Fruit fly (Drosophila melanogaster): ENCODE data around the gene CG18558.

Gene CG18558

dm6 chr2L:2882968-2883702 lies 38.8 kb upstream of the CG18558 start (continued):
- peak; percentile 49 for TF ChIP-seq CG17829 (tag; optimal IDR thresholded peaks at IDR 0.05)
- peak; percentile 55 for TF ChIP-seq CG14441 (GFP tag; IDR thresholded peaks at IDR 0.05)
- peak; percentile 43 for TF ChIP-seq nmo (GFP tag; optimal IDR thresholded peaks at IDR 0.05)
- TF ChIP-seq dpn (GFP tag; optimal IDR thresholded peaks at IDR 0.05) = peak in 1 of 2 experiments; percentile 14
- peak; percentile 35 for TF ChIP-seq bab2 (GFP tag; optimal IDR thresholded peaks at IDR 0.05)
- no peak for TF ChIP-seq Hand (GFP tag; optimal IDR thresholded peaks at IDR 0.05)
- TF ChIP-seq Ssrp (tag; optimal IDR thresholded peaks at IDR 0.05) = peak; percentile 10
- 0 out of 3 replicates have a peak, but pooled peaks have one; percentile 69 for TF ChIP-seq CG2199 (GFP tag; IDR thresholded peaks at IDR 0.05)
- TF ChIP-seq pzg (GFP tag; optimal IDR thresholded peaks at IDR 0.05) = peak; percentile 42
- no peak for TF ChIP-seq Gsc (GFP tag; IDR thresholded peaks at IDR 0.05)
- TF ChIP-seq Nf-YC (tag; optimal IDR thresholded peaks at IDR 0.05) = peak; percentile 55
- no peak for TF ChIP-seq CG43689 (GFP tag; IDR thresholded peaks at IDR 0.05)
- peak; percentile 78 for TF ChIP-seq CrebB (tag; optimal IDR thresholded peaks at IDR 0.05)
- TF ChIP-seq CG5245 (GFP tag; optimal IDR thresholded peaks at IDR 0.05) = peak; percentile 14
- peak; percentile 36 for TF ChIP-seq Antp (GFP tag; optimal IDR thresholded peaks at IDR 0.05)
- TF ChIP-seq slp2 (GFP tag; optimal IDR thresholded peaks at IDR 0.05) = peak; percentile 5
- TF ChIP-seq Tbp (GFP tag; optimal IDR thresholded peaks at IDR 0.05) = no peak
- peak; percentile 29 for TF ChIP-seq Mad (GFP tag; optimal IDR thresholded peaks at IDR 0.05)
- TF ChIP-seq CG7372 (GFP tag; IDR thresholded peaks at IDR 0.05) = peak; percentile 39; the same call in 1 of the 2 replicates
- TF ChIP-seq NK7.1 (GFP tag; optimal IDR thresholded peaks at IDR 0.05) = no peak
- TF ChIP-seq cad (GFP tag; optimal IDR thresholded peaks at IDR 0.05) = no peak
- peak; percentile 48 for TF ChIP-seq org-1 (GFP tag; optimal IDR thresholded peaks at IDR 0.05)
- TF ChIP-seq CG4360 (GFP tag; IDR thresholded peaks at IDR 0.05) = no peak
- no peak for TF ChIP-seq CG7271 (tag; optimal IDR thresholded peaks at IDR 0.05)
- no peak; the same call in 1 of the 2 replicates for TF ChIP-seq chm (GFP tag; IDR thresholded peaks at IDR 0.05)
- peak; percentile 32 for TF ChIP-seq her (GFP tag; optimal IDR thresholded peaks at IDR 0.05)
- peak; percentile 21 for TF ChIP-seq CG2875 (GFP tag; optimal IDR thresholded peaks at IDR 0.05)
- peak; percentile 43 for TF ChIP-seq oc (tag; optimal IDR thresholded peaks at IDR 0.05)
- no peak for TF ChIP-seq Hmx (GFP tag; optimal IDR thresholded peaks at IDR 0.05)
- TF ChIP-seq CG6765 (GFP tag; optimal IDR thresholded peaks at IDR 0.05) = peak; percentile 58
- no peak for TF ChIP-seq cg (GFP tag; optimal IDR thresholded peaks at IDR 0.05)
- TF ChIP-seq Ada2b (GFP tag; IDR thresholded peaks at IDR 0.05) = peak; percentile 28; the same call in 1 of the 2 replicates
- no peak for TF ChIP-seq CG8089 (GFP tag; optimal IDR thresholded peaks at IDR 0.05)
- peak; percentile 2 for TF ChIP-seq nerfin-1 (tag; optimal IDR thresholded peaks at IDR 0.05)
- peak; percentile 25 for TF ChIP-seq CG12219 (GFP tag; optimal IDR thresholded peaks at IDR 0.05)
- peak; percentile 51 for TF ChIP-seq CG7839 (tag; optimal IDR thresholded peaks at IDR 0.05)
- peak; percentile 25 for TF ChIP-seq gfzf (GFP tag; optimal IDR thresholded peaks at IDR 0.05)
- peak; percentile 25; the same call in 1 of the 2 replicates for TF ChIP-seq sisA (GFP tag; IDR thresholded peaks at IDR 0.05)
- peak; percentile 9 for TF ChIP-seq Side (GFP tag; optimal IDR thresholded peaks at IDR 0.05)
- no peak for TF ChIP-seq ttk (GFP tag; IDR thresholded peaks at IDR 0.05)
- TF ChIP-seq knrl (GFP tag; IDR thresholded peaks at IDR 0.05; ENCODE audit: partially characterized antibody) = no peak
- no peak for TF ChIP-seq ro (GFP tag; IDR thresholded peaks at IDR 0.05)
- TF ChIP-seq CG7745 (tag; optimal IDR thresholded peaks at IDR 0.05) = no peak
- peak; percentile 42 for TF ChIP-seq Xbp1 (GFP tag; optimal IDR thresholded peaks at IDR 0.05)
- peak; percentile 13 for TF ChIP-seq CG4820 (GFP tag; optimal IDR thresholded peaks at IDR 0.05)
- TF ChIP-seq BEAF-32 (GFP tag; optimal IDR thresholded peaks at IDR 0.05) = peak; percentile 42
- TF ChIP-seq CG7357 (GFP tag; IDR thresholded peaks at IDR 0.05) = no peak
- TF ChIP-seq CG15073 (GFP tag; optimal IDR thresholded peaks at IDR 0.05) = no peak
- TF ChIP-seq Bdp1 (GFP tag; optimal IDR thresholded peaks at IDR 0.05) = no peak
- TF ChIP-seq CG17802 (tag; optimal IDR thresholded peaks at IDR 0.05) = no peak
